Worm (Caenorhabditis elegans) whole organism, L4 larva: ENCODE data around the gene R151.10.

Source experiments
- ama-1 ChIP-seq: fragments of 150-350 bp; optimal IDR thresholded peaks from 2 replicates; lab custom pipeline; 2014; ENCODE audit warnings: inconsistent platforms, mixed read lengths
- dpl-1 ChIP-seq: fragments of 150-350 bp; optimal IDR thresholded peaks from 2 replicates; lab custom pipeline; 2014; ENCODE audit warnings: missing biosample characterization, missing genetic modification reagents, missing genetic modification characterization
- nhr-77 ChIP-seq: fragments of 150-350 bp; optimal IDR thresholded peaks from 2 replicates; lab custom pipeline; 2014; ENCODE audit warnings: missing biosample characterization, missing genetic modification characterization

DNA sequence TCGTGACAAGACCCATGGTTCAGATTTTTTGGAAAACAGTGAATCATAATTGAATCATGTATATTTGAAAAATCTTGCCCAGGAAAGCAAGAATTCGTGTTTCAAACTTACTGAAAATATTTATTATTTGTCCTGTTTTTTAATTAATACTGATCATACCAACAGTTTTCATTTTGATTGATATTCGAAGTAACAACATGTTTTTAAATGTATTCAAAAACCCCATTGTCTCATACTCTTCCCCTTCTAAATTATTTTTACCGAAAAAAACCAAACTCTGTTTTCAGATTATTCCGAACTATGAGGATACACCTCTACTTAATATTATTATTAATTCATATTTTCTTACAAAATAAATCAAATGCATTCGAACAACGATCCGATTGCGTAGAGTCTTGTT, 14.5 kb downstream of the R151.10 start, which contains the start of gene R151.1:
- TF ChIP-seq dpl-1 (GFP tag; lab: Kevin White, UChicago) (no peak), ama-1 (lab: Kevin White, UChicago) (no peak), nhr-77 (tag; lab: Kevin White, UChicago) (no peak)
